Worm (Caenorhabditis elegans) whole organism, midembryonic: ENCODE results near the gene fbxa-96.

Experiments used
- T22C8.4 ChIP-seq: fragments of 200-800 bp; sonication (Bioruptor generic); IDR thresholded peaks from 2 replicates; pipeline ENCODE4 v1.3.6; 2022; ENCODE audit warnings: missing genetic modification characterization, missing compliant biosample characterization
- cog-1 ChIP-seq: sonication (generic microtip); optimal IDR thresholded peaks from 2 replicates; lab custom pipeline; 2016; ENCODE audit warnings: missing genetic modification characterization, missing compliant biosample characterization
- flt-1 ChIP-seq: fragments of 200-800 bp; sonication (Bioruptor generic); IDR thresholded peaks from 2 replicates; pipeline ENCODE4 v1.3.6; 2022; ENCODE audit warnings: missing genetic modification characterization, missing compliant biosample characterization
- klf-2 ChIP-seq: fragments of 200-800 bp; sonication (Bioruptor generic); conservative IDR thresholded peaks from 2 replicates; pipeline ENCODE4 v1.3.6; 2022; ENCODE audit warnings: missing genetic modification reagents, missing genetic modification characterization, missing compliant biosample characterization
- med-1 ChIP-seq: sonication (generic microtip); optimal IDR thresholded peaks from 2 replicates; lab custom pipeline; 2017; ENCODE audit warnings: missing genetic modification characterization, mild to moderate bottlenecking, missing compliant biosample characterization, antibody characterized with exemption, missing genetic modification reagents; ENCODE audit not compliant: insufficient read depth
- ref-1 ChIP-seq: fragments of 200-800 bp; sonication (Bioruptor generic); conservative IDR thresholded peaks from 2 replicates; pipeline ENCODE4 v1.3.6; 2022; ENCODE audit warnings: missing genetic modification reagents, missing genetic modification characterization, missing compliant biosample characterization
- tab-1 ChIP-seq: fragments of 200-800 bp; sonication (Bioruptor generic); IDR thresholded peaks from 2 replicates; pipeline ENCODE4 v1.3.6; 2022; ENCODE audit warnings: missing genetic modification characterization, missing compliant biosample characterization
- ztf-23 ChIP-seq: fragments of 200-800 bp; sonication (Bioruptor generic); IDR thresholded peaks from 2 replicates; pipeline ENCODE4 v1.3.6; 2022; ENCODE audit warnings: missing genetic modification reagents, missing genetic modification characterization, missing compliant biosample characterization
- ztf-29 ChIP-seq: fragments of 200-800 bp; sonication (Bioruptor generic); IDR thresholded peaks from 2 replicates; pipeline ENCODE4 v1.3.6; 2022; ENCODE audit warnings: missing genetic modification reagents, missing genetic modification characterization, missing compliant biosample characterization

Gene fbxa-96

DNA sequence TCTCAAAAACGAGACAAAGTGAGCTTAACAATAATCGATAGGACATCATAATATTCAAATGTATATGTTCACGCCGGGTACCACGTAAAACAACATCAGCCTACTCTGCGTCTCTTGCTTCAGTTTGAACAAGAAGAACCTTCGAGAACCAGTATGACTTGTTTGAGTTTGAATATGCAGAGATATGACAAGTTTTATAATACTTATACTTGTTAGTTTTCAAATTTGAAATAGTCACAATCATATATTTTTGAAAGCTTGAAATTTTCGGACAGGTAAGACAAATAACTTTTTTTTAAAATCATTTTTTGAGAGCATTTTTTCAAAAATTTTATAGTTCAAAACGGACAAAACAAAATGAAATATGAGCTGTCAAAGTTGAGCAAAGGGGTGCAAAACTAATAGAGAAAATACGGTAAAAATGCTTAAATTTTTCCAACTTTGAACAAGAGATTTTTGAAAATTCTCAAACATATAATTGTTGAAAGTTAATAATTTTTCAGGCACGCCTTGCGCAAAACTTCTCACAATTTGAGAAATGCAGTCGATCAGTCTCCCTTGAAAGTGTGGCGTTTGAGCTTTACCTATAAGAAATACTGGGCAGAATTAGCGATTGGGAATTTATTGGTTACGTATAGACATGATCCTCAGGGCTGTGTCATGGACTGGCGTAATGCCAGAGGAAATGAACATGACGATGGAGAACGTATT lies 6.8 kb downstream of the fbxa-96 start, which contains the start of gene H03G16.1:
TSS of gene H03G16.1 (plus strand) at position 661 of the 711 bp plus-strand sequence.
- no peak for TF ChIP-seq cog-1 (tag; lab: Kevin White, UChicago)
- no peak for TF ChIP-seq tab-1
- TF ChIP-seq ref-1 (GFP tag; lab: Robert Waterston, UW): no peak
- no peak for TF ChIP-seq ztf-29 (GFP tag; lab: Robert Waterston, UW)
- TF ChIP-seq klf-2 (GFP tag; lab: Robert Waterston, UW): no peak
- TF ChIP-seq med-1 (GFP tag; lab: Kevin White, UChicago): no peak
- TF ChIP-seq ztf-23 (GFP tag; lab: Robert Waterston, UW): no peak
- no peak for TF ChIP-seq flt-1 (GFP tag; lab: Robert Waterston, UW)
- TF ChIP-seq T22C8.4 (GFP tag; lab: Robert Waterston, UW): no peak

DNA sequence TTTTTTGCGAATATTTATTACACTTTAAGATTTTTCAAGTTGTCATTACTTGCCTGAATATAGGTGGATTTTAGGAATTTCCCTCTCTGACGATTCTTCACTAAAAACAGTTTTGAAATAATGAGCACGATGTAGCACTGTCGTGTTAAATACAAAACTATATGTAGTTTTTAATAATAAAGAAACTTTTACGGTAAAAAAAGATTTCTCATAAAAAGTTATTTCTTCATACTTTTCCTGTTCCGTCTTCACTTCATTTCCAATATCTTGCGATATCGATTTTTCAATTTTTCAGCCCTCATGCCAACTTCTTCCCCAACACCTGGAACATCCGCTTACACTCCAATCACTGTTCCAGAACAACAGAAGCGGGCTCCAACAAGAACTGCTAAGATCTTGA lies 7.8 kb downstream of the fbxa-96 start, which contains the start of gene H03G16.6:
TSS of gene H03G16.6 (plus strand) at position 301 of the 400 bp plus-strand sequence.
- TF ChIP-seq cog-1 (tag; lab: Kevin White, UChicago): no peak
- no peak for TF ChIP-seq klf-2 (GFP tag; lab: Robert Waterston, UW)
- no peak for TF ChIP-seq flt-1 (GFP tag; lab: Robert Waterston, UW)
- TF ChIP-seq T22C8.4 (GFP tag; lab: Robert Waterston, UW): no peak
- TF ChIP-seq ztf-29 (GFP tag; lab: Robert Waterston, UW): no peak
- no peak for TF ChIP-seq tab-1
- no peak for TF ChIP-seq med-1 (GFP tag; lab: Kevin White, UChicago)
- no peak for TF ChIP-seq ztf-23 (GFP tag; lab: Robert Waterston, UW)
- TF ChIP-seq ref-1 (GFP tag; lab: Robert Waterston, UW): no peak

DNA sequence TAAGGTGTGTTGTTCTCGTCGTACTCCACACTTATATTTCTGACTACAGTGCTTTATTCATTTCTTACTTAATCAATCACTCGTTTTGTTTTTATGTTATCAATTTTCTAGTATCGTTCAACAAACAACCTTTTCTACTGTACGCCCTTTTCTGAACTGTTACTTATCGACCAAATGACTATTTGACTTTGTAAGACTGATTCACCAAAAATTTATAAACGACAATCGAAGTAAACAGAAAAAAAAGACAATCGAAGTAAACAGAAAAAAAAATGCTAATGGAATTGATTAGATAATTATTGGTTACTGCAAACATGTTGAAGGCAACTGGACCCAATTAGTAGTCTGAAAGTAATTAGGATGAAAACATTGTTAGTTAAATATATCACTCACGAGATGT lies 10.2 kb downstream of the fbxa-96 start:
- TF ChIP-seq ref-1 (GFP tag; lab: Robert Waterston, UW) (no peak), ztf-23 (GFP tag; lab: Robert Waterston, UW) (no peak), cog-1 (tag; lab: Kevin White, UChicago) (no peak), flt-1 (GFP tag; lab: Robert Waterston, UW) (no peak), med-1 (GFP tag; lab: Kevin White, UChicago) (no peak), tab-1 (no peak), T22C8.4 (GFP tag; lab: Robert Waterston, UW) (no peak), ztf-29 (GFP tag; lab: Robert Waterston, UW) (no peak), klf-2 (GFP tag; lab: Robert Waterston, UW) (no peak)

DNA sequence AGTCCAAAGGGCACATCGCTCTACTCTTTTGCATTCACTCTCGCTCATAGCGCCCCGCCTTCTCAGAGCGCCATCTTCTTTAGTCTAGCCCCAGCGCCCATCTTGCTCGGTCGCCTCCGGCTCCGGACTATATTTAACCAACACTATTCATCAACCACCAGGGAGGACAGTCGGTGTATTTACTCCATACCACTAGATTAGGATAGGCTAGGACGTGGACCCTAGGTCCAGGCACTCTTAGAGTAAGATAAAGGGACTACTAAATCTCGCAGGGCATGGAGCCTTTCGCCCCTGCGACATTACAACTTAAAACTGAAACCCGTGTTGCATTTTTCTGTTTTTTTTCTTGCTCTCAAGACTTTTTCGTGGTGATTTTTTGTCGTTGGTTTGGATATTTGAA lies 12.7 kb downstream of the fbxa-96 start:
- no peak for TF ChIP-seq klf-2 (GFP tag; lab: Robert Waterston, UW)
- TF ChIP-seq tab-1: no peak
- TF ChIP-seq med-1 (GFP tag; lab: Kevin White, UChicago): no peak
- TF ChIP-seq flt-1 (GFP tag; lab: Robert Waterston, UW): no peak
- TF ChIP-seq ztf-29 (GFP tag; lab: Robert Waterston, UW): no peak
- no peak for TF ChIP-seq T22C8.4 (GFP tag; lab: Robert Waterston, UW)
- no peak for TF ChIP-seq ztf-23 (GFP tag; lab: Robert Waterston, UW)
- no peak for TF ChIP-seq ref-1 (GFP tag; lab: Robert Waterston, UW)
- TF ChIP-seq cog-1 (tag; lab: Kevin White, UChicago): no peak

DNA sequence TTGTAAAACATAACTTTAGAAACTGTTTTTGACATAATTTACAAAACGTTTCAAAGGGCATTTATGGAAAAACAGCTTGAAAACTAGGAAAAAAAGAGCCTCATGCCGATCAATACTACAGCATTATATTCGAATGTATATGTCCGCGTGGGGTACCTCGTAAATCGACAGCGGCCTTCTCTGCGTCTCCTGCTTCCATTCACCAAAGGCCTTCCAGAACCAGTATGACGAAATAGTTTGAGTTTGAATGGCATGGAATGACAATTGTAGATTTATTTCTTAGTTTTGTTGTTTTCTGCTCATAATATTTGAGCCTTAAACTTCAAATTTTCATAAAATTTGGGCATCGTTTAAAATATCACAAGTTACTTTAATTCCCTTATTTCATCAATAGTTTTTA lies 14.8 kb downstream of the fbxa-96 start:
- no peak for TF ChIP-seq klf-2 (GFP tag; lab: Robert Waterston, UW)
- TF ChIP-seq ztf-23 (GFP tag; lab: Robert Waterston, UW): no peak
- TF ChIP-seq ztf-29 (GFP tag; lab: Robert Waterston, UW): no peak
- TF ChIP-seq flt-1 (GFP tag; lab: Robert Waterston, UW): no peak
- no peak for TF ChIP-seq T22C8.4 (GFP tag; lab: Robert Waterston, UW)
- TF ChIP-seq cog-1 (tag; lab: Kevin White, UChicago): no peak
- TF ChIP-seq ref-1 (GFP tag; lab: Robert Waterston, UW): no peak
- TF ChIP-seq med-1 (GFP tag; lab: Kevin White, UChicago): no peak
- no peak for TF ChIP-seq tab-1

DNA sequence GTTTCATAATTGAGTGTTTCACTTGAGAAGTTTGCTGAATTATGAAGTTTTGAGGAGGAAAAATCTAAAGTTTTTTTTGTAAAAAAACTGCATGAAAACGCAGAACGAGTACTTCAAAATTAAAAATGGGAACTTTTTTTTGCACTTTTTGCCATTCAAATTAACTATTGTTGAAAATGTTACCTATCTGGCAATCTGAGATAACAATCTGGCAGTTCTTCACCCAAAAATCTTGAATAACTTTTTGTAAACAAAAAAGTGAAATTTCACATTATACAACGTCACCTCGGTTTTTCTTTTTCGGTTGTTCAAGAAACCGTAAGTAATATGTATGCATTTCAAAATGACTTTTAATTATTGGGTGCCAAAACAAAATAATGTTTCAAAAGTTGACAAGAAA lies 17.7 kb downstream of the fbxa-96 start:
- TF ChIP-seq klf-2 (GFP tag; lab: Robert Waterston, UW) (no peak), ztf-29 (GFP tag; lab: Robert Waterston, UW) (no peak), med-1 (GFP tag; lab: Kevin White, UChicago) (no peak), tab-1 (no peak), ref-1 (GFP tag; lab: Robert Waterston, UW) (no peak)

DNA sequence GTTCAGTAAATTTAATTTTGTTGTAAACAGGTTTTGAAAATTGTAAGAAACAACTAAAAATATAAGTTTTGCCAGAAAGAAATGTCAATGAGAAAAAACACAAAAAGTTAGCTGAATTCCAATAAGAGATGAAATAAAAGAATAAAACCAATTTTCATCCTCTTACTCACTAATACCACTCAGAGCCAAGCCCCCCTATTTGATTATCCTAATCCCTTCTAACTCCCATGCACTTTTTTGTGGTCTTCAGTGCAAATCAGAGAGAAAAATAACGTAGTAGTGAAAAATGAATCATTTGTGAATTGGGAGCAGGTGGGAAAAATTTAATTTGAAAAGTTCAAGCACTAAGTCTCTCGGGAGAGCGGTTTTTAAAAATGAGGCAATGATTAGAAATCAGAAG lies 18.9 kb downstream of the fbxa-96 start:
- no peak for TF ChIP-seq med-1 (GFP tag; lab: Kevin White, UChicago)
- TF ChIP-seq klf-2 (GFP tag; lab: Robert Waterston, UW): no peak
- no peak for TF ChIP-seq T22C8.4 (GFP tag; lab: Robert Waterston, UW)

DNA sequence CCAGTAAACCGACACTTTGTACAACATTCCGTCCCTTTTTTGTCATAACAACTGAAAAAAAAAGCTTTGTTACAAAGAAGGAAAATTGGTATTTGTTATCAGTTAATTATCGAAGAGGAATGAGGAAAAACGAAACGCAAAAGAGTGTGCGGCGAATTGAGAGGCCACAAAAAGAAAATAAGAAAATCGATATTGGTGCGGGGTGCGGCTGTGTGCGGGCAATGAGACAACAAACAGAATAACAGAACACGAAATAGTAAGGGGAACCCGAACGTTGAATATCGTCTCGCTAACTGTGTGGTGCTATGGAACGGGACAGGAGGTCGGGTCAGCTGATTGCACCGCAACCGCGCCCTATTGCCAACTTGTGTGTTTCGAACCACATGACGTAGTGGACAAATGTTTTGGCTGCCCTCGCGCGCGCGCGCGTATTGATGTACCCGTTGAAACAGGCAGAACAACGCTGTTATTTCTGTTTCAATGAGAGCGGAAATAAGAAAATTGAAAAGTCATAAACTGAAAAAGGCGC lies 19.6 kb downstream of the fbxa-96 start, which contains the start of gene C18B12.4:
TSS of gene C18B12.4 (minus strand) at position 51 of the 529 bp plus-strand sequence.
- TF ChIP-seq cog-1 (tag; lab: Kevin White, UChicago) (peak; percentile 90), klf-2 (GFP tag; lab: Robert Waterston, UW) (no peak), ztf-23 (GFP tag; lab: Robert Waterston, UW) (no peak; the same call in 1 of the 2 replicates), ref-1 (GFP tag; lab: Robert Waterston, UW) (no peak), tab-1 (peak; percentile 50; the same call in 1 of the 2 replicates), T22C8.4 (GFP tag; lab: Robert Waterston, UW) (no peak), med-1 (GFP tag; lab: Kevin White, UChicago) (no peak), flt-1 (GFP tag; lab: Robert Waterston, UW) (peak; percentile 80), ztf-29 (GFP tag; lab: Robert Waterston, UW) (0 out of 2 replicates have a peak, but pooled peaks have one; percentile 50)
